Fruit fly (Drosophila melanogaster): ENCODE measurements around the gene Or85e.

Gene Or85e

DNA sequence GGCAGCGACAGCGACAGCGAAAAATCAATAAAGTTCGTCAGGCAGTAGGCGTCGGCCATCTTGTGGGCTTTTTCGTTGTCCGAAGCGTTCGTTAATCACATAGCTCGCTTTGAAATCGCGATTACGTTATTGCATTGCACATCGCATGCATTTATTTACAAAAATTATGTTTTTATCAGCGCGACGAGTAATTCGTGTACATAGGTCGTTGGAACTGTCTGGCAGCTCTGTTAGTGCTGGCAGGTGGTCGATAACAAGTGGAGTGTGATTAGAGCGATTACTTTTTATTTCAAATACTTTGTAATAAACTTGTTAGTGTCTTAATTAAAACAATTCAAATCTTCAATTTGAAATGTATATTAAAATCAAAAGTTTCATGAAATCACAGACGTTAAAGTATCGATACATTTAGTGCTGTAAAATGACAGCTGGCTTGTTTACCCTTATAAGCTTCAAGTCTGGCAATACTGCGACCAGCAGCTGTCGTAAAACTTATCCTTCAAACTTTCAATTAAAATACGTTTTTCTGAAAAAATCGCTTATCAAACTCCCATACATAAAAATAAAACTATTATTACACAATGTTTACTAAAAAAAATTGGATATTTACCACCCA is 28.1 kb upstream of the Or85e start, which contains the start of gene CG8032 (continued):
- no peak for TF ChIP-seq wek (GFP tag; optimal IDR thresholded peaks at IDR 0.05)
- TF ChIP-seq CG1024 (GFP tag; IDR thresholded peaks at IDR 0.05) = no peak
- TF ChIP-seq ci (GFP tag; IDR thresholded peaks at IDR 0.05) = no peak; the same call in 2 of the 3 replicates
- TF ChIP-seq CG12391 (tag; optimal IDR thresholded peaks at IDR 0.05) = peak; percentile 74
- TF ChIP-seq CG43689 (GFP tag; IDR thresholded peaks at IDR 0.05) = no peak
- no peak for TF ChIP-seq sc (optimal IDR thresholded peaks at IDR 0.05)
- no peak for TF ChIP-seq sc (GFP tag; optimal IDR thresholded peaks at IDR 0.05)
- no peak for TF ChIP-seq CG3726 (GFP tag; IDR thresholded peaks at IDR 0.05)
- peak; percentile 40 for TF ChIP-seq fu2 (GFP tag; optimal IDR thresholded peaks at IDR 0.05)
- TF ChIP-seq gem (tag; optimal IDR thresholded peaks at IDR 0.05) = peak; percentile 51
- peak; percentile 4 for TF ChIP-seq BtbVII (GFP tag; optimal IDR thresholded peaks at IDR 0.05)
- TF ChIP-seq B-H2 (GFP tag; optimal IDR thresholded peaks at IDR 0.05) = no peak
- TF ChIP-seq CG5953 (GFP tag; IDR thresholded peaks at IDR 0.05) = no peak
- peak; percentile 64 for TF ChIP-seq phol (tag; optimal IDR thresholded peaks at IDR 0.05)
- peak; percentile 57 for TF ChIP-seq CG13624 (GFP tag; optimal IDR thresholded peaks at IDR 0.05)
- TF ChIP-seq caup (GFP tag; optimal IDR thresholded peaks at IDR 0.05; ENCODE audit: severe bottlenecking) = no peak
- TF ChIP-seq nom (GFP tag; optimal IDR thresholded peaks at IDR 0.05) = peak; percentile 9
- 0 out of 3 replicates have a peak, but pooled peaks have one; percentile 36 for TF ChIP-seq Mrtf (GFP tag; IDR thresholded peaks at IDR 0.05)
- 0 out of 2 replicates have a peak, but pooled peaks have one; percentile 19 for TF ChIP-seq al (GFP tag; IDR thresholded peaks at IDR 0.05)
- TF ChIP-seq Fer2 (tag; optimal IDR thresholded peaks at IDR 0.05) = no peak
- peak; percentile 22 for TF ChIP-seq CG3163 (GFP tag; optimal IDR thresholded peaks at IDR 0.05)
- TF ChIP-seq CG2678 (tag; optimal IDR thresholded peaks at IDR 0.05) = peak; percentile 43
- no peak for TF ChIP-seq Tbp (GFP tag; optimal IDR thresholded peaks at IDR 0.05)
- TF ChIP-seq CG15073 (GFP tag; optimal IDR thresholded peaks at IDR 0.05) = no peak
- TF ChIP-seq Dp (GFP tag; optimal IDR thresholded peaks at IDR 0.05) = peak; percentile 37
- TF ChIP-seq CG17186 (GFP tag; optimal IDR thresholded peaks at IDR 0.05) = peak; percentile 44
- peak; percentile 6 for TF ChIP-seq HmgD (GFP tag; optimal IDR thresholded peaks at IDR 0.05)
- peak; percentile 31 for TF ChIP-seq Bteb2 (GFP tag; optimal IDR thresholded peaks at IDR 0.05)
- TF ChIP-seq CG1647 (GFP tag; optimal IDR thresholded peaks at IDR 0.05) = peak; percentile 2
- 0 out of 3 replicates have a peak, but pooled peaks have one; percentile 4 for TF ChIP-seq ken (GFP tag; IDR thresholded peaks at IDR 0.05)
- peak; percentile 72 for TF ChIP-seq Dref (GFP tag; IDR thresholded peaks at IDR 0.05)
- TF ChIP-seq Neu2 (GFP tag; optimal IDR thresholded peaks at IDR 0.05; ENCODE audit: borderline replicate concordance) = no peak
- TF ChIP-seq da (GFP tag; optimal IDR thresholded peaks at IDR 0.05) = no peak
- peak; percentile 32 for TF ChIP-seq p53 (GFP tag; optimal IDR thresholded peaks at IDR 0.05)
- TF ChIP-seq Sox102F (GFP tag; optimal IDR thresholded peaks at IDR 0.05) = peak; percentile 48
- TF ChIP-seq ro (GFP tag; IDR thresholded peaks at IDR 0.05) = no peak
- TF ChIP-seq pb (GFP tag; optimal IDR thresholded peaks at IDR 0.05) = no peak
- TF ChIP-seq inv (GFP tag; IDR thresholded peaks at IDR 0.05; ENCODE audit: partially characterized antibody) = 0 out of 2 replicates have a peak, but pooled peaks have one; percentile 27
- peak; percentile 61 for TF ChIP-seq CG13775 (GFP tag; optimal IDR thresholded peaks at IDR 0.05)
- TF ChIP-seq CG15696 (tag; optimal IDR thresholded peaks at IDR 0.05) = peak; percentile 9
- TF ChIP-seq slp2 (GFP tag; optimal IDR thresholded peaks at IDR 0.05) = peak; percentile 19
- peak; percentile 57 for TF ChIP-seq Myb (GFP tag; optimal IDR thresholded peaks at IDR 0.05)
- peak; percentile 62 for TF ChIP-seq row (GFP tag; IDR thresholded peaks at IDR 0.05)
- TF ChIP-seq CG3838 (GFP tag; optimal IDR thresholded peaks at IDR 0.05) = no peak
- no peak for TF ChIP-seq ato (GFP tag; IDR thresholded peaks at IDR 0.05; ENCODE audit: partially characterized antibody)
- peak; percentile 93 for TF ChIP-seq CG2116 (GFP tag; optimal IDR thresholded peaks at IDR 0.05)
- TF ChIP-seq chm (GFP tag; IDR thresholded peaks at IDR 0.05) = no peak
- no peak for TF ChIP-seq fd96Cb (tag; optimal IDR thresholded peaks at IDR 0.05)
- TF ChIP-seq scrt (GFP tag; optimal IDR thresholded peaks at IDR 0.05) = no peak
- no peak for TF ChIP-seq crc (GFP tag; optimal IDR thresholded peaks at IDR 0.05)

Data from whole organism, embryonic.